Worm (Caenorhabditis elegans) whole organism, L3 larva: ENCODE data around the gene fbxc-15.
"Not testable (repeated sequence)": the region's sequence is repeated elsewhere in the genome, so short reads cannot be mapped to it uniquely, and the experiment has no call there.

Source experiments
- R02D3.7 ChIP-seq: fragments of 150-350 bp; optimal IDR thresholded peaks from 2 replicates; lab custom pipeline; 2014; ENCODE audit warnings: missing biosample characterization, missing genetic modification characterization
- aly-2 ChIP-seq: fragments of 150-350 bp; optimal IDR thresholded peaks from 2 replicates; lab custom pipeline; 2014; ENCODE audit warnings: missing biosample characterization, missing genetic modification characterization
- ceh-28 ChIP-seq: fragments of 150-350 bp; optimal IDR thresholded peaks from 2 replicates; lab custom pipeline; 2014; ENCODE audit warnings: missing biosample characterization, missing genetic modification reagents, missing genetic modification characterization
- daf-12 ChIP-seq: fragments of 150-350 bp; optimal IDR thresholded peaks from 2 replicates; lab custom pipeline; 2014; ENCODE audit warnings: missing biosample characterization, missing genetic modification reagents, missing genetic modification characterization
- egl-27 ChIP-seq: sonication (generic microtip); optimal IDR thresholded peaks from 4 replicates; lab custom pipeline; 2017; ENCODE audit warnings: missing biosample characterization, missing genetic modification reagents, missing genetic modification characterization
- egl-5 ChIP-seq: fragments of 150-350 bp; optimal IDR thresholded peaks from 2 replicates; lab custom pipeline; 2017; ENCODE audit warnings: missing biosample characterization, missing genetic modification reagents, missing genetic modification characterization, inconsistent platforms
- elt-3 ChIP-seq, 3 experiments: fragments of 150-350 bp in 1 of 3; sonication (generic microtip) in 2 of 3; optimal IDR thresholded peaks; 2 replicates in 2 of 3; 4 replicates in 1 of 3; lab custom pipeline; 2014 to 2017; ENCODE audit warnings: missing biosample characterization in 3 of 3, missing genetic modification characterization in 3 of 3
- eor-1 ChIP-seq, 2 experiments: fragments of 150-350 bp; optimal IDR thresholded peaks; 2 replicates each; lab custom pipeline; 2014 to 2018; ENCODE audit warnings: missing biosample characterization in 2 of 2, missing genetic modification characterization in 2 of 2
- fkh-10 ChIP-seq: sonication (generic microtip); optimal IDR thresholded peaks from 2 replicates; lab custom pipeline; 2017; ENCODE audit warnings: missing biosample characterization, missing genetic modification reagents, missing genetic modification characterization
- fkh-2 ChIP-seq: fragments of 150-350 bp; optimal IDR thresholded peaks from 2 replicates; lab custom pipeline; 2014; ENCODE audit warnings: missing biosample characterization, missing genetic modification reagents, missing genetic modification characterization
- hmg-11 ChIP-seq: sonication (generic microtip); optimal IDR thresholded peaks from 2 replicates; lab custom pipeline; 2016; ENCODE audit warnings: missing genetic modification characterization, missing compliant biosample characterization
- jun-1 ChIP-seq: fragments of 150-350 bp; optimal IDR thresholded peaks from 2 replicates; lab custom pipeline; 2014; ENCODE audit warnings: missing biosample characterization, missing genetic modification reagents, missing genetic modification characterization
- lin-15B ChIP-seq: fragments of 150-350 bp; optimal IDR thresholded peaks from 2 replicates; lab custom pipeline; 2014; ENCODE audit warnings: missing biosample characterization, missing genetic modification characterization
- lin-39 ChIP-seq: fragments of 150-350 bp; optimal IDR thresholded peaks from 2 replicates; lab custom pipeline; 2018; ENCODE audit warnings: missing biosample characterization, missing genetic modification reagents, missing genetic modification characterization
- lsy-12 ChIP-seq: sonication (generic microtip); optimal IDR thresholded peaks from 2 replicates; lab custom pipeline; 2016; ENCODE audit warnings: mild to moderate bottlenecking, missing genetic modification characterization, missing compliant biosample characterization
- nfya-1 ChIP-seq: sonication (generic microtip); optimal IDR thresholded peaks from 2 replicates; lab custom pipeline; 2017; ENCODE audit warnings: missing genetic modification characterization, mild to moderate bottlenecking, missing compliant biosample characterization, antibody characterized with exemption, moderate library complexity; ENCODE audit not compliant: insufficient read depth
- nhr-12 ChIP-seq: fragments of 150-350 bp; optimal IDR thresholded peaks from 2 replicates; lab custom pipeline; 2014; ENCODE audit warnings: missing biosample characterization, missing genetic modification characterization
- nhr-23 ChIP-seq: fragments of 150-350 bp; optimal IDR thresholded peaks from 2 replicates; lab custom pipeline; 2014; ENCODE audit warnings: missing biosample characterization, missing genetic modification reagents, missing genetic modification characterization
- nhr-25 ChIP-seq: sonication (generic microtip); optimal IDR thresholded peaks from 2 replicates; lab custom pipeline; 2017; ENCODE audit warnings: missing biosample characterization, missing genetic modification characterization
- nhr-28 ChIP-seq: fragments of 150-350 bp; optimal IDR thresholded peaks from 2 replicates; lab custom pipeline; 2014; ENCODE audit warnings: missing biosample characterization, missing genetic modification characterization
- nhr-43 ChIP-seq: sonication (generic microtip); optimal IDR thresholded peaks from 2 replicates; lab custom pipeline; 2016; ENCODE audit warnings: mild to moderate bottlenecking, missing genetic modification characterization, missing compliant biosample characterization; ENCODE audit not compliant: poor library complexity, severe bottlenecking
- nhr-67 ChIP-seq: fragments of 150-350 bp; optimal IDR thresholded peaks from 2 replicates; lab custom pipeline; 2014; ENCODE audit warnings: missing biosample characterization, missing genetic modification characterization
- nhr-76 ChIP-seq: fragments of 150-350 bp; sonication (generic microtip); optimal IDR thresholded peaks from 5 replicates; lab custom pipeline; 2014; ENCODE audit warnings: missing biosample characterization, missing genetic modification characterization
- nhr-77 ChIP-seq: fragments of 150-350 bp; optimal IDR thresholded peaks from 2 replicates; lab custom pipeline; 2014; ENCODE audit warnings: missing biosample characterization, missing genetic modification characterization
- unc-39 ChIP-seq: sonication (generic microtip); optimal IDR thresholded peaks from 4 replicates; lab custom pipeline; 2017; ENCODE audit warnings: missing biosample characterization, missing genetic modification characterization
- unc-62 ChIP-seq: fragments of 150-350 bp; sonication (generic microtip); optimal IDR thresholded peaks from 4 replicates; lab custom pipeline; 2014; ENCODE audit warnings: missing biosample characterization, missing genetic modification reagents, missing genetic modification characterization
- ztf-11 ChIP-seq: fragments of 150-350 bp; optimal IDR thresholded peaks from 2 replicates; lab custom pipeline; 2014; ENCODE audit warnings: missing biosample characterization, missing genetic modification characterization
- ztf-4 ChIP-seq: fragments of 150-350 bp; optimal IDR thresholded peaks from 2 replicates; lab custom pipeline; 2014; ENCODE audit warnings: missing biosample characterization, missing genetic modification characterization

Gene fbxc-15

DNA sequence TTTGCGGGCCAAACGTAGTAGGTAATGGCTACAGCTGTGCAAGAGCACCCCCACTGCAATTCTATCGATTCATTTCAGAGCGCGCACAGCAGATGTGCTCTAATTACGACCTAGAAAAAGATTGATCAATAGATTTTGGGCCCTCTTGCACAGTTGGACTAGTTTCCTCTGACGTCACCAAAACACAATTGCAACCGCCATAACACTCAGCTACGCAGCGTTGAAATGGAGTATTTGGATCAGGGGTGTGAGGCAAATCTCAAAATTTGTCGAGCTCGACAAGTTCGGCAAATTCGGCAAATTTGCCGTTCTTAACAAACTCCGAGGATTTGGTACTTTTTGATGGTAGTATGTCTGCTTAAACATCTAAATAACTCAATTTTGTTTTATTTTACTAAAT is 12.3 kb upstream of the fbxc-15 start, which contains the start of gene fbxc-18:
Gene fbxc-18 (minus strand): TSS at position 101 of the 400 bp plus-strand sequence.
- TF ChIP-seq nhr-76 (tag; lab: Kevin White, UChicago); lsy-12 (tag; lab: Kevin White, UChicago); lin-15B: not testable (repeated sequence)

ce11 chrII:968106-968505 is 11.1 kb upstream of the fbxc-15 start, which contains the start of gene C32B5.6:
TSS of gene C32B5.6 (plus strand) at chrII:968406.
- TF ChIP-seq fkh-10 (GFP tag; lab: Kevin White, UChicago); egl-5; fkh-2 (tag; lab: Kevin White, UChicago): not testable (repeated sequence)

DNA sequence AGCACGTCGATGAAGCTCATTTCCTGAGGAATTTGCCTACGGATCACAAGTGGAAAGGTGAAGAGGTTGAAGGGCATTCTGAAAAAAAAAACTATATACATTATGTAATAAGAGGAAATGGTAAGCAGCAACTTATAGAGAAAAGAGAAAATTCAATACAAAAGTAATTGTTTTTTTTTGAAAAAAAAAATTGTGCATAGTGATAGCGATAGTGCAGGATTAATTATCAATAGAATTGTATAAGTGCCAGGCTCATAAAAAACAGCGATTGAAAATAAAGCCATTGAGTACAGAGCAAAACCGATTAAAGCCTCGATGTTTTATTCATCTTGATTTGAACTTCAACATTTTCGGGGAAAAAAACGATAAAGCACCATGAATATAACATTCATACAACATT is 6.4 kb upstream of the fbxc-15 start, which contains the start of gene C32B5.15:
Gene C32B5.15 (minus strand): TSS at position 101 of the 400 bp plus-strand sequence.
- TF ChIP-seq nhr-12 (tag; lab: Kevin White, UChicago) (no peak), nhr-43 (tag; lab: Kevin White, UChicago) (no peak), fkh-2 (tag; lab: Kevin White, UChicago) (no peak), hmg-11 (tag; lab: Kevin White, UChicago) (no peak), lsy-12 (tag; lab: Kevin White, UChicago) (no peak), R02D3.7 (tag; lab: Kevin White, UChicago) (no peak), jun-1 (tag; lab: Kevin White, UChicago) (no peak), nhr-67 (no peak), unc-62 (GFP tag; lab: Kevin White, UChicago) (no peak)

ce11 chrII:973999-974398 is 5.2 kb upstream of the fbxc-15 start, which contains the start of gene fbxc-14:
TSS of gene fbxc-14 (plus strand) at chrII:974299.
- TF ChIP-seq nhr-77 (tag; lab: Kevin White, UChicago) (no peak), egl-27 (tag; lab: Kevin White, UChicago) (no peak), aly-2 (no peak), lin-39 (tag; lab: Kevin White, UChicago) (no peak), nfya-1 (tag; lab: Kevin White, UChicago) (no peak), nhr-28 (tag; lab: Kevin White, UChicago) (no peak), eor-1 (tag; optimal IDR thresholded peaks at IDR 0.05; lab: Kevin White, UChicago) (no peak), unc-62 (GFP tag; lab: Kevin White, UChicago) (no peak), nhr-25 (no peak), elt-3 (tag; optimal IDR thresholded peaks at IDR 0.05; lab: Kevin White, UChicago) (no peak), ceh-28 (tag; lab: Kevin White, UChicago) (no peak), fkh-2 (tag; lab: Kevin White, UChicago) (no peak), ztf-4 (no peak), nhr-43 (tag; lab: Kevin White, UChicago) (no peak), nhr-23 (no peak)

DNA sequence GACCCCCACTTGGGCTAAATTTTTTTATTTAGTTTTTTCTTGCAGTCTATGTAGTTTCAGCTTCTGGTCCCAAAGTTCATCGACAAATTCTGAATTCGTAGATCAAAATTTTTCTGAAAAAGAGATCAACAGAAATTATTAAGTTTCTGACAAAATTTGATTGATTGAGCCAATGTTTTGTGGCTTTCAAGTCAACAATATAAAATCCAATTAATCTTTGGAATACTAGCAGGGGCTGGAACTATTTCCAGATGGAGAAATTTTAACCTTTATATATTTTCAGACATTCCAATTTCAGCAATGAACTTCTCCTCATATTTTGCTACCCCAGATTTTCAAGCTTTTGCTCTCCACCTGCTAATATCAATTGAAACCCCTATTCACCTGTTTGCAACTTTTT is 3.6 kb downstream of the fbxc-15 start, which contains the start of gene srh-274:
Gene srh-274 (plus strand): TSS at position 301 of the 400 bp plus-strand sequence.
- TF ChIP-seq daf-12 (tag; lab: Kevin White, UChicago) (no peak), egl-27 (tag; lab: Kevin White, UChicago) (no peak), ceh-28 (tag; lab: Kevin White, UChicago) (no peak)
- TF ChIP-seq, all 47 proteins: peak for 0

- not testable (repeated sequence) for TF ChIP-seq lsy-12 (tag; lab: Kevin White, UChicago); eor-1 (tag; optimal IDR thresholded peaks at IDR 0.05; lab: Kevin White, UChicago); aly-2
Measured at ce11 chrII:985703-986102, 6.5 kb downstream of the fbxc-15 start, which contains the start of gene fbxc-40. TSS of gene fbxc-40 (plus strand) at chrII:986003.

DNA sequence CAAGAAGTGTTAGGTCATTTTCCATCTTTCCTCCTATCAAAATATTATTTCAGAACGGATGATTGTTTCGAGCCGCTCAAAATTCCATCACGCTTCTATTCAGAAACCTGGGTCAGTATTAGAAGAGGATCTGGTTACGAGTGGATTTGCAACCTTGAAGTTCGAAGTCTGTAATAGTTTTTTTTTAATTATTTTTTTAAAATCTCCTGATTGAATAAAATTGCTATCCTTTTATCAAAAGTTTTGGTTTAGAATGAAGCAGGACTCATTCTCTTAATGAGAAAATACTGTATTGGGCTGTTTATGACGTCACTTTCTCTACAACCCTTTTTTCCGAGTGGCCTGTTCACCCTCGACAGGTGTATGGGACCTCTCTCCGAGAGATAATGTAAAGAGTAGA is 9.2 kb downstream of the fbxc-15 start, which contains the start of gene fbxc-39:
Gene fbxc-39 (plus strand): TSS at position 301 of the 400 bp plus-strand sequence.
- no peak for TF ChIP-seq jun-1 (tag; lab: Kevin White, UChicago)
- no peak for TF ChIP-seq ztf-11
- no peak for TF ChIP-seq lin-15B
- TF ChIP-seq unc-39 (tag; lab: Kevin White, UChicago): no peak
- no peak for TF ChIP-seq egl-5
- no peak for TF ChIP-seq nhr-23
- no peak for TF ChIP-seq lsy-12 (tag; lab: Kevin White, UChicago)
- TF ChIP-seq aly-2: no peak
- no peak for TF ChIP-seq eor-1 (tag; optimal IDR thresholded peaks at IDR 0.05; lab: Kevin White, UChicago)
- TF ChIP-seq, all 47 proteins: peak for 0
